Worm (Caenorhabditis elegans): ENCODE results near the gene T10C6.10.

The T10C6.10 gene

ce11 chrV:16055031-16055430 lies 18.8 kb downstream of the T10C6.10 start, which contains the start of gene F14H3.4:
F14H3.4 (minus strand) TSS chrV:16055072.
- TF ChIP-seq ceh-19 (GFP tag; optimal IDR thresholded peaks at IDR 0.05): no peak
- TF ChIP-seq odd-2 (tag; optimal IDR thresholded peaks at IDR 0.05): no peak
- TF ChIP-seq ceh-6 (GFP tag; optimal IDR thresholded peaks at IDR 0.05): no peak
- TF ChIP-seq K02D7.2 (tag; optimal IDR thresholded peaks at IDR 0.05): no peak
- TF ChIP-seq hlh-15 (tag; optimal IDR thresholded peaks at IDR 0.05): no peak
- no peak for TF ChIP-seq ets-4 (tag; optimal IDR thresholded peaks at IDR 0.05)
- no peak for TF ChIP-seq ahr-1 (tag; optimal IDR thresholded peaks at IDR 0.05)
- TF ChIP-seq ceh-9 (tag; optimal IDR thresholded peaks at IDR 0.05): no peak
- TF ChIP-seq sox-4 (tag; optimal IDR thresholded peaks at IDR 0.05): no peak
- TF ChIP-seq mec-3 (tag; optimal IDR thresholded peaks at IDR 0.05; ENCODE audit: borderline replicate concordance): no peak
- no peak for TF ChIP-seq Y22D7AL.16 (tag; optimal IDR thresholded peaks at IDR 0.05)
- TF ChIP-seq nfya-1 (tag; optimal IDR thresholded peaks at IDR 0.05): no peak
- TF ChIP-seq T23F11.4 (GFP tag; optimal IDR thresholded peaks at IDR 0.05): no peak
- no peak for TF ChIP-seq pqm-1 (tag; optimal IDR thresholded peaks at IDR 0.05)
- TF ChIP-seq gmeb-2 (tag; optimal IDR thresholded peaks at IDR 0.05): no peak

DNA sequence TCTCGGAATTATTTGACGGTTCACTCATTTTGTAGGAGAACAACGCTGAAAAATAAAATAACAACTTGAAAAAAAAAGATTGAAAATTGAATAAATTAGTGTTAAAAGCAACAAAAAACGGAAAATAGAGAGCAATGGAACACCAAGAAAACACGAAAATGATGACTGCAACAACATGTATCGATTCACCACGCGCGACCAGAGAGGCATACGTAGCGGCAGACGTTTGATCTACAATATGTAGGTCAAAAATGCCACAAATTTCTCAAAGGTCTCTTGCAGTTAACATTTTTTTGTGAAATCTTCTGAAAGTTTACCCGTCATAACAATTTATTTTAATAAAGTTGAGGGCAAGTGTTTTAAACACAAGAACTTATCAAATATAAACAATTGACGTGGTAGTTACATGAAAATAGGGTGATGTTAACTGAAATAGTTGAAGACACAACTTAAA lies 20.8 kb downstream of the T10C6.10 start, which contains the start of gene F14H3.5:
F14H3.5 (minus strand) TSS at position 51 of the 454 bp plus-strand sequence.
- no peak for TF ChIP-seq madf-2 (tag; optimal IDR thresholded peaks at IDR 0.05)
- TF ChIP-seq hlh-30 (tag; optimal IDR thresholded peaks at IDR 0.05; ENCODE audit: insufficient read depth): no peak

DNA sequence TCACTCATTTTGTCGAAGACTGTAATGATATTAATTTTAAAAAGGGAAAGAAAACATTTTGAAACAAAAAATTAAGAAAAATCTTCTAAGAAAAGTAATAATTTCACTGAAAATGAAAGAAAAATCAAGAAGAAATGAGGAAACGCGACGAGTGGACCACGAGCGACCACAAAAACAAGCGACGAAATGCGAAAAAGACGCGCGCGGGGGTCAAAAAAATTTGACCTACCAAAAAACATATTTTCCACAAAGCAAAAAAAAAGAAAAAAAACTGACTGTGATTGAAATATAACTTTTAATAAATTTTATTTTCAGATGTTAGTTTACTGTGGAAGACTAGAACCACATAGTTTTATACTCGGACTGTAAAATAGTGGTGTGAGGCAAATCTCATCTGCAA lies 22.7 kb downstream of the T10C6.10 start, which contains the start of gene F14H3.6:
F14H3.6 (minus strand) TSS at position 22 of the 400 bp plus-strand sequence.
- no peak for TF ChIP-seq hlh-30 (tag; optimal IDR thresholded peaks at IDR 0.05; ENCODE audit: insufficient read depth)
- no peak for TF ChIP-seq ceh-30 (tag; optimal IDR thresholded peaks at IDR 0.05)

DNA sequence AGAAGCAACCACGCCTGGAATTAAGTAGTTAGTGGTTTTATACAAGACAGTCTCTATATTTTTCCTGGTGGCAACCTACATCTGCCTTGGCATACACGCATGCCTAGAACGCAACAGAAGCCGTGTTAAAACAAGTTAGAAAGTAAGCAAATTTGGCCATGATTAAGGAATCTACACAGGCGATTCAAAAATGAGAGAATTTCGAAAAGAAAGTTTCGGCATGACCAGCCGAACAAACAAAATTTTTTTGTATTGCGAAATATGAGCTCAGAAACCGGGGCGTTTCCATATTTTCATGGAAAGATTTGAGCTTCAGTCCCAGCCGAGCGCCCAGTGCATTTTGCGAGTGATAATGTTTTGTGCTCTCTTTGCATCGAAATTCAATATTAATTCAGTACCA lies 23.9 kb downstream of the T10C6.10 start, which contains the start of gene F14H3.15:
F14H3.15 (minus strand) TSS at position 101 of the 400 bp plus-strand sequence.
- TF ChIP-seq unc-42 (tag; optimal IDR thresholded peaks at IDR 0.05) (no peak), hlh-30 (tag; optimal IDR thresholded peaks at IDR 0.05; ENCODE audit: insufficient read depth) (no peak), unc-3 (GFP tag; conservative IDR thresholded peaks at IDR 0.05) (no peak), unc-3 (tag; optimal IDR thresholded peaks at IDR 0.05) (no peak), ceh-18 (tag; optimal IDR thresholded peaks at IDR 0.05) (no peak), zip-5 (tag; optimal IDR thresholded peaks at IDR 0.05) (no peak), ttx-3 (tag; optimal IDR thresholded peaks at IDR 0.05) (no peak), ref-2 (tag; optimal IDR thresholded peaks at IDR 0.05) (no peak), F13H6.1 (tag; optimal IDR thresholded peaks at IDR 0.05) (no peak), lim-6 (tag; optimal IDR thresholded peaks at IDR 0.05) (no peak), ceh-9 (tag; optimal IDR thresholded peaks at IDR 0.05) (no peak), npax-4 (tag; optimal IDR thresholded peaks at IDR 0.05) (no peak), fkh-10 (GFP tag; optimal IDR thresholded peaks at IDR 0.05) (no peak), fax-1 (tag; optimal IDR thresholded peaks at IDR 0.05) (no peak), ceh-6 (GFP tag; optimal IDR thresholded peaks at IDR 0.05) (no peak), nhr-232 (tag; optimal IDR thresholded peaks at IDR 0.05) (no peak), ceh-34 (tag; optimal IDR thresholded peaks at IDR 0.05) (no peak), ahr-1 (tag; optimal IDR thresholded peaks at IDR 0.05) (no peak), ceh-2 (tag; optimal IDR thresholded peaks at IDR 0.05) (no peak), ets-4 (tag; optimal IDR thresholded peaks at IDR 0.05) (no peak)

DNA sequence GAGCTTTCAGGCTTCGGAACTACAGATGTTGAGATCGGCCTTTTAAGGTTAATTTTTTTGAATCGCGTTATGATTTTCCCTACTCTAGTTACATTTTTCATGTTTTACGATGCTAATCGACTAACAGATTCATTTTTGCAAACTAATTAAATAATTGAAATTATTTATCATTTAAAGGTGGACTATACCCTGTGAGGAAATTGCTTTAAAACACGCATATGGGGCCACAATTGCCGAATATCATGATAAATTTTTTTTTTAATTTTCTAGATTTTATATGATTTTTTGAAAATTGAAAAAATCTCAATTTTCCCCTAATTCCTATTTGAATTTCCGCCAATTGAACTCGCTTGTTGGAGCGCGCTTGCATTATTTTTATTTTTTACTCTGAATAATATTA lies 25.8 kb downstream of the T10C6.10 start, which contains the start of gene fbxa-100:
fbxa-100 (minus strand) TSS at position 101 of the 400 bp plus-strand sequence.
- TF ChIP-seq lim-6 (tag; optimal IDR thresholded peaks at IDR 0.05) (no peak), nfya-1 (tag; optimal IDR thresholded peaks at IDR 0.05) (no peak), pros-1 (tag; optimal IDR thresholded peaks at IDR 0.05) (no peak), nhr-11 (tag; optimal IDR thresholded peaks at IDR 0.05) (no peak), elt-2 (tag; optimal IDR thresholded peaks at IDR 0.05) (no peak), odd-2 (tag; optimal IDR thresholded peaks at IDR 0.05) (no peak)
